Fruit fly (Drosophila melanogaster): Measurements from ENCODE around the gene CG8915.

CG8915 gene

dm6 chrX:17237421-17237820 is 7.4 kb downstream of the CG8915 start (continued):
- TF ChIP-seq wdn (GFP tag; IDR thresholded peaks at IDR 0.05) = no peak
- no peak for TF ChIP-seq Antp (GFP tag; optimal IDR thresholded peaks at IDR 0.05)
- no peak for TF ChIP-seq vvl (GFP tag; IDR thresholded peaks at IDR 0.05)
- TF ChIP-seq jigr1 (GFP tag; IDR thresholded peaks at IDR 0.05) = no peak
- TF ChIP-seq CG10274 (GFP tag; optimal IDR thresholded peaks at IDR 0.05) = no peak
- TF ChIP-seq crp (GFP tag; optimal IDR thresholded peaks at IDR 0.05) = no peak
- no peak for TF ChIP-seq unc-4 (GFP tag; IDR thresholded peaks at IDR 0.05; ENCODE audit: partially characterized antibody)
- TF ChIP-seq MBD-R2 (GFP tag; IDR thresholded peaks at IDR 0.05) = no peak
- TF ChIP-seq disco-r (GFP tag; optimal IDR thresholded peaks at IDR 0.05) = no peak
- TF ChIP-seq CG11504 (tag; optimal IDR thresholded peaks at IDR 0.05) = peak; percentile 68
- no peak for TF ChIP-seq CG1233 (GFP tag; optimal IDR thresholded peaks at IDR 0.05)
- no peak for TF ChIP-seq Trl (optimal IDR thresholded peaks at IDR 0.05)
- no peak for TF ChIP-seq Trl (GFP tag; optimal IDR thresholded peaks at IDR 0.05)
- TF ChIP-seq CG9215 (GFP tag; IDR thresholded peaks at IDR 0.05) = no peak
- no peak for TF ChIP-seq shn (GFP tag; optimal IDR thresholded peaks at IDR 0.05)
- no peak for TF ChIP-seq NC2β (GFP tag; optimal IDR thresholded peaks at IDR 0.05)
- no peak for TF ChIP-seq CG17568 (GFP tag; optimal IDR thresholded peaks at IDR 0.05)
- TF ChIP-seq hb (GFP tag; IDR thresholded peaks at IDR 0.05; ENCODE audit: partially characterized antibody) = no peak
- TF ChIP-seq esg (GFP tag; conservative IDR thresholded peaks at IDR 0.05) = 0 out of 2 replicates have a peak, but pooled peaks have one; percentile 7
- TF ChIP-seq org-1 (GFP tag; optimal IDR thresholded peaks at IDR 0.05) = no peak
- no peak for TF ChIP-seq CG13123 (GFP tag; optimal IDR thresholded peaks at IDR 0.05)
- TF ChIP-seq Hr51 (GFP tag; optimal IDR thresholded peaks at IDR 0.05) = peak in 1 of 2 experiments; percentile 63
- TF ChIP-seq Awh (GFP tag; IDR thresholded peaks at IDR 0.05) = no peak
- TF ChIP-seq Hr78 (GFP tag; optimal IDR thresholded peaks at IDR 0.05) = no peak
- TF ChIP-seq CG12299 (tag; optimal IDR thresholded peaks at IDR 0.05) = no peak
- no peak for TF ChIP-seq Elba2 (GFP tag; optimal IDR thresholded peaks at IDR 0.05)
- no peak for TF ChIP-seq Gsc (GFP tag; IDR thresholded peaks at IDR 0.05)
- TF ChIP-seq CG7372 (GFP tag; IDR thresholded peaks at IDR 0.05) = no peak
- no peak for TF ChIP-seq CG15514 (GFP tag; optimal IDR thresholded peaks at IDR 0.05)
- TF ChIP-seq gcm (GFP tag; optimal IDR thresholded peaks at IDR 0.05) = no peak
- TF ChIP-seq CG8478 (optimal IDR thresholded peaks at IDR 0.05) = no peak
- no peak for TF ChIP-seq CG18476 (GFP tag; optimal IDR thresholded peaks at IDR 0.05)
- TF ChIP-seq Vsx1 (GFP tag; optimal IDR thresholded peaks at IDR 0.05) = no peak
- TF ChIP-seq nerfin-1 (tag; optimal IDR thresholded peaks at IDR 0.05) = no peak
- 0 out of 3 replicates have a peak, but pooled peaks have one; percentile 18 for TF ChIP-seq tgo (GFP tag; IDR thresholded peaks at IDR 0.05)
- TF ChIP-seq Doc2 (GFP tag; IDR thresholded peaks at IDR 0.05) = no peak
- no peak for TF ChIP-seq Nf-YA (GFP tag; IDR thresholded peaks at IDR 0.05)
- TF ChIP-seq ttk (GFP tag; IDR thresholded peaks at IDR 0.05) = no peak
- TF ChIP-seq CG32532 (GFP tag; IDR thresholded peaks at IDR 0.05) = no peak
- peak; percentile 42 for TF ChIP-seq CG10979 (tag; optimal IDR thresholded peaks at IDR 0.05)
- peak; percentile 67 for TF ChIP-seq gem (tag; optimal IDR thresholded peaks at IDR 0.05)
- no peak for TF ChIP-seq CG10959 (GFP tag; IDR thresholded peaks at IDR 0.05)
- TF ChIP-seq CG7928 (GFP tag; optimal IDR thresholded peaks at IDR 0.05) = no peak
- TF ChIP-seq schlank (tag; optimal IDR thresholded peaks at IDR 0.05) = no peak
- no peak for TF ChIP-seq tio (GFP tag; optimal IDR thresholded peaks at IDR 0.05)
- TF ChIP-seq Dek (tag; optimal IDR thresholded peaks at IDR 0.05) = no peak
- peak; percentile 21 for TF ChIP-seq CoRest (tag; optimal IDR thresholded peaks at IDR 0.05)
- no peak for TF ChIP-seq nau (GFP tag; optimal IDR thresholded peaks at IDR 0.05)
- no peak for TF ChIP-seq HLH3B (GFP tag; IDR thresholded peaks at IDR 0.05)
- peak; percentile 35 for TF ChIP-seq CG12391 (tag; optimal IDR thresholded peaks at IDR 0.05)
- peak; percentile 24 for TF ChIP-seq nmo (GFP tag; optimal IDR thresholded peaks at IDR 0.05)
- TF ChIP-seq CG3838 (GFP tag; optimal IDR thresholded peaks at IDR 0.05) = no peak
